Worm (Caenorhabditis elegans) whole organism, L4/young adult: ENCODE results near the gene R10E11.6.

Experiments used
- W03F9.2 ChIP-seq: fragments of 150-350 bp; optimal IDR thresholded peaks from 2 replicates; lab custom pipeline; 2014; ENCODE audit warnings: missing biosample characterization, missing genetic modification characterization
- dao-5 ChIP-seq: sonication (generic microtip); optimal IDR thresholded peaks from 2 replicates; lab custom pipeline; 2016; ENCODE audit warnings: missing genotype, missing genetic modification characterization, moderate library complexity, missing compliant biosample characterization
- him-1 ChIP-seq: sonication (generic microtip); optimal IDR thresholded peaks from 2 replicates; lab custom pipeline; 2016; ENCODE audit warnings: missing genotype, missing genetic modification reagents, missing genetic modification characterization, missing compliant biosample characterization

The R10E11.6 gene

DNA sequence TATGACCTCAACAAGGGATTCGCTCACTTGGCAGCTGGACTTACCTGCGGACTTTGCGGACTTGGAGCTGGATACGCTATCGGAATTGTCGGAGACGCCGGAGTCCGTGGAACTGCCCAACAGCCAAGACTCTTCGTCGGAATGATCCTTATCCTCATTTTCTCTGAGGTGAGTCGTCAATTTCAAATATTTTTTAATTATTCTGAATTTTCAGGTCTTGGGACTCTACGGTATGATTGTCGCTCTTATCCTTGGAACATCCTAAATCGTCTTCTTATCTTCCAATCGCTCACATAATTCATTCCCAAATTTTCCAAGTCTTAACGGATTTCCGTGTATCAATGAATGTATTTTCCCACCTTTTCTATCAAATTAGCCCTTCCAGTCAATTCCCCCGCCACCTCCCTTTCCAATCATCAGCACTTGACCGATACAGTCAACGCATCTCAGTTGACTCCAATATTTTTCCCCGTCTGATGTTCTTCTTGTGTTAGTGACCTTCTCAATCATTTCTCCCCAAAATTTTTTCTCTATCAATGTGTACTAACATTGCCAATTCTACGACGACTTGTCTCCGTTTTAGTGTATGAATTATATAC lies at the start of gene R10E11.6:
R10E11.6 (plus strand) TSS at position 524 of the 599 bp plus-strand sequence.
- TF ChIP-seq him-1 (tag; lab: Kevin White, UChicago): no peak
- TF ChIP-seq W03F9.2: no peak
- no peak for TF ChIP-seq dao-5

DNA sequence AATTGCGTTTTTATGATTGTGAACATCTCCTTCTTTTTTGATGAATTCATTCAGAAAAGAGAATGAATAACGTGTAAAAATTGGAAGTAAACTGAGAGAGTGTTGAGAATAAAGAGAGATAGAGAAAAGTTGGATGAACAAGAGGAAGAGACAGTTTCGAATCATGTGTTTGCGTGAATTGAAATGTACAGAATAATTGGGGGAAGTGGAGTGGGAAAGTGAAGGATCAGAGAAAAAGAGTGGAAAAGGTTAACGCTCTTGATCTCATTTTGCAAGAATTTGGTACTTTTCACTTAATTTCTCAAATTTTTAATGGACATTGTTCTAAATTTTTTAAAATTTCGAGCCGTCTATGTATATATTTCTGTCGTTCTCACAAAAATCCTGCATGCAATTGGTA lies 49.5 kb upstream of the R10E11.6 start:
- TF ChIP-seq dao-5 (no peak), W03F9.2 (no peak), him-1 (tag; lab: Kevin White, UChicago) (no peak)

DNA sequence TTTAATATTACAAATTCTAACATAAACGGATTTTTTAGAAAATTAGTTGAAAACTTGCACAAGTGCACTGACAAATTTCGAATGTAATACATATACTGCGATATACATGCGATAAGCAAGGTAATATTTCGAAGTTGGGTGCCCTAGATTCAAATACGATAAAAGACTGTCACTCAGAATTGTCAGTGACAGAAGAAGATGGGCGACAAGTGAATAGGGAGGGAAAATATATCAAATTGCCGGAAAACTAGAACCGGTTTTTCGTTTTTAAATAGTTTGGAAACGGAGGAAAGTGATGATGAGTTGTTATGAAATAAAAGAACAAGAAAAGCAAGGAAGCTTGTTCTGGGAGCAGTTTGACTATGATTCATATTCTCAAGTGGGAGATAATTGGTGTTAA lies 48.8 kb upstream of the R10E11.6 start:
- TF ChIP-seq dao-5 (no peak), W03F9.2 (no peak), him-1 (tag; lab: Kevin White, UChicago) (no peak)

DNA sequence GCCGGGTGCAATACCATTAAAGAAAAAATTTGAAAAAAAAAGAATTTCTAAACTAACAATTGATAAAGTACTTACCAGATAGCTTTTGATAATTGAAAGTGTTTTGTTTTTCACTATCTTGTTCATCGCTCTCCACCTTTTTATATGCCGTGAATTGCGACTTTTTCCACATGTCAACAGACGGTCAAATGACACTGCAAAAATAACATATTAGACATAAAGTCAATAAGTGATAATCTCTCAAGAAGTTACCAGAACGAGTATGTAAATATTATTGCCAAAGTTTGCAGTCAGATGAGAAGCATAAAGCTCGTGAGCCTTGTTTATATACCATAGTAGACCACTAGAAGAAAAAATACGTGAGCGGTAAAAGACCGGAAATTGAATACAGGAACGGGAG lies 46.9 kb upstream of the R10E11.6 start, which contains the start of gene dao-6:
dao-6 (minus strand) TSS at position 345 of the 400 bp plus-strand sequence.
- no peak for TF ChIP-seq dao-5
- TF ChIP-seq W03F9.2: no peak
- no peak for TF ChIP-seq him-1 (tag; lab: Kevin White, UChicago)

ce11 chrIII:9738954-9739353 lies 43.9 kb upstream of the R10E11.6 start, which contains the start of gene hlh-4:
TSS of gene hlh-4 (minus strand) at chrIII:9739054.
- TF ChIP-seq him-1 (tag; lab: Kevin White, UChicago) (no peak), dao-5 (no peak), W03F9.2 (no peak)

- TF ChIP-seq dao-5 (no peak), W03F9.2 (no peak), him-1 (tag; lab: Kevin White, UChicago) (no peak)
Observed at ce11 chrIII:9740663-9741062, 42.1 kb upstream of the R10E11.6 start.

ce11 chrIII:9741985-9742384 lies 40.8 kb upstream of the R10E11.6 start:
- TF ChIP-seq W03F9.2 (no peak), dao-5 (no peak), him-1 (tag; lab: Kevin White, UChicago) (no peak)

DNA sequence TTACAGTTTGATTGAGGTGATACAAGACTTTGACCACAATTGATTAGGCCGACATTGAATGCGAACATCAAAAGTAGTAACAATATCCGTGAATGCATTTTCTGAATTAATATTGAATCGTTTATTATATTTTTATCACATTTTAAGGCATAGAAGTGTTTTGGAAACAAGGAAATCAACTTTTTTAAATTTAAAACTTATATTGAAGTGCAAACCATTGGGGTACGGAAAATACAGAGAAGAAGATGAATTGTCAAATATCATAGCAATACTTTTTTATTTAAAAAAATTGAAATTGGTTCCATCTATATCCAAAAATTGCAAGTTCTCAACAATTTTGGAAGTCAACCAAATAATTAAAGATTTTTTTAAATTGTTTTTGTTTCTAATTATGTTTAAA lies 39.6 kb upstream of the R10E11.6 start, which contains the start of gene T05G5.1:
T05G5.1 (minus strand) TSS at position 101 of the 400 bp plus-strand sequence.
- TF ChIP-seq W03F9.2 (no peak), dao-5 (no peak), him-1 (tag; lab: Kevin White, UChicago) (no peak)

DNA sequence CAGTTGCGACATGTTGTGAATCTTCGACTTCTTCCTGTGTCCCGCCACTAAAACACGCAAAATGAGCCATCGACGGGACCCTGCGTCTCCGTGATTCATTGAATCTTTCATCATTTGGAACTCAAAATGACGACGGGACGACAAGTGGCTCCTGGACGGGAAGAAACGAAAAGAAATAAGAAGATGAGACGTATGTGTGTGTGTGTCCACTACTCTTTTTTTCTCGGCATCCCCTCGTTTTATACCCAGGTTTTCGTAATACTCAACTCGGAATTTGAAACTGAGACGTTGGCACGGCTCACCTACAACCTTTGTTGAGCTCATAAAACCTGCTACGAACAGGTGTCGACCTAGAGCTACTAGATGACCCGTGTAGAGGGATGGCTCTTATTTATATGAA lies 38.3 kb upstream of the R10E11.6 start:
- no peak for TF ChIP-seq him-1 (tag; lab: Kevin White, UChicago)
- TF ChIP-seq W03F9.2: no peak
- no peak for TF ChIP-seq dao-5

DNA sequence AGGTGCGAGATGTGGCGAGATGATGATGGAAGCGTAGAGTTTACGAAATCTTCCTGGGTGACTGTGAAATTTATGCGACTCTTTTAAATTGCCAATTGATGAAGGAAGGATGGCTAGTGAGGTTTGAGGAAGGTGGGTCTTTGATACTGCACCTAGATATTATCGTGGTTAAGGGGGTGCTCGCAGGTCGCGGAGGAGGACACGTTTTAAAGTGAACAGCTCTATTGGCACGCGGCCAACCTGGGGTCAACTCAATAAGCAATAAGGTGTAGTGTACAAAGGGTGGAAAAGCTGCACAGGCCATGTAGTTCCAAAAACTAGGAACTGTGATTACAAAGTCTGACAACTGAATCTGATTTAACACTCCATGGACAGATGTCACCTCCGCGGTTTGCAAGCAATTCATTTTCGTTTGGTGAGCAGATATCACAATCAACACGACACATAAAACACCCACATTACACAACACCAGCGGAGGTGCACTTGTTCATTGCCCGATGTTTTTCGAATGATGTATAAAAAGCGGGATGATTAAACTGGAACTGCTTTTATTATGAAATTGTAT lies 37.4 kb upstream of the R10E11.6 start:
- no peak for TF ChIP-seq W03F9.2
- TF ChIP-seq him-1 (tag; lab: Kevin White, UChicago): no peak
- TF ChIP-seq dao-5: no peak

DNA sequence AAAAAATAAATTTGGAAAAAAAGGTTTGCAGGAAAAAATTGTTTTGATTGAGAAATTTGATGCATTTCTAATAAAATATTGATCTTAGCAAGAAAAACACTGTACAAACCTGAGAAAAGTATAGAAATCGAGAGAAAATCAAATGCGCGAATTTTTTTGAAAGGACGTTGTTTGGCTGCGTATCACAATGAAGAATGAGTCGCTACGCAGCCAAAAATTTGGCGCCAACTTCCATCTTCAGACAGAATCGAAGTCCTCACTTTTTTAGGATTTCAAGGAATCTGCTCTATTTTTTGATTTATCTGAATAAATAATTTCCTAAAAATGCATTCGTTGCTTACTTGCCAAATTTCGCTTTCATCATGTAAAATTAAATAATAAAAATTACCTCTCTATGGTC lies 36.1 kb upstream of the R10E11.6 start:
- no peak for TF ChIP-seq him-1 (tag; lab: Kevin White, UChicago)
- TF ChIP-seq W03F9.2: no peak
- no peak for TF ChIP-seq dao-5

DNA sequence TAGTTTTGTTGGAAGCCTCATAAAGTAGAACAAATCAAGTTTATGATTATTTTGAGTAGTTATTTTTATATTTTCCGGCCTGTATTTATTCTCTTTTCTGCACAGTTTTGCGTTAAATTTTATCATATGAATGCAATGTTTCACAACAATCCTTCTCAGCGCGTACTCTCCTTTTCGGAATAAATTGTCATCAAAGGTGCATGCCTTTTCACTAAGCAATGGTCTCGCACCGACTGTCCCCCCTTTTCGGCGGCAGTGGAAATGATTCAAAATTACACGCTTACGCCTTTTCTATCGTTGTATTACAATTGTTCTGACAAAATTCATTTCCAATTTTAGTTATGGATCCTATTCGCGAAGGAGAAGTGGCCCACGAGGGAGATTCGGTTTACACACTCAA lies 35.7 kb upstream of the R10E11.6 start, which contains the start of the genes iff-1 and cdk-1:
iff-1 (minus strand) TSS at position 61 of the 400 bp plus-strand sequence.
cdk-1 (plus strand) TSS at position 340 of the 400 bp plus-strand sequence.
- no peak for TF ChIP-seq W03F9.2
- TF ChIP-seq dao-5: no peak
- TF ChIP-seq him-1 (tag; lab: Kevin White, UChicago): no peak

DNA sequence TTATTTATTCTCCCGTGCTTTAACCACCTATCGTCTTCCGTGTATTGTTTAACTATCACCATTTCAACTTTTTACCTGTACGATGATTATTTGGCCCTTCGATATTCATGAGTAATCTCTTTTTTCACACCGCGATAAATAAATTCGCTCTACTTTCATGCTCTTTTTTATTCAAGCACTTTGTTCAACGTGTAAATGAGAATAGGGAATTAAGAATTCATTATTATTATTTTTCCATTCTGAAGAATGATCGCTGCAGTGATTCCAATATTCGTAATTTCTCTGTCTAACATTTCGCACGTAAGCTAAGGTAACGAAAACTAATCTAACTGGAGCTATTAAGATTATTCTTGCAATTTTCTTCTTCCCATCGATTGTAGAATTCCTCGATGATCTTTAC lies 34.1 kb upstream of the R10E11.6 start, which contains the start of gene T05G5.4:
T05G5.4 (plus strand) TSS at position 241 of the 400 bp plus-strand sequence.
- TF ChIP-seq W03F9.2: no peak
- no peak for TF ChIP-seq dao-5
- no peak for TF ChIP-seq him-1 (tag; lab: Kevin White, UChicago)

- TF ChIP-seq W03F9.2: no peak
- no peak for TF ChIP-seq him-1 (tag; lab: Kevin White, UChicago)
- no peak for TF ChIP-seq dao-5
Observed at ce11 chrIII:9751074-9751473, 31.7 kb upstream of the R10E11.6 start, which contains the start of gene T05G5.5. TSS of gene T05G5.5 (minus strand) at chrIII:9751432.

ce11 chrIII:9752852-9753251 lies 30.0 kb upstream of the R10E11.6 start, which contains the start of gene ech-6:
TSS of gene ech-6 (minus strand) at chrIII:9752883.
- TF ChIP-seq W03F9.2 (no peak), dao-5 (no peak), him-1 (tag; lab: Kevin White, UChicago) (no peak)
